Fruit fly (Drosophila melanogaster) whole organism, embryonic: Measurements from ENCODE around the gene sea.

Source experiments
- Ada2b ChIP-seq: fragments of 200-800 bp; sonication (Bioruptor generic); IDR thresholded peaks from 2 replicates; pipeline ENCODE4 v1.3.6; 2022; ENCODE audit warnings: missing biosample characterization, missing genetic modification characterization
- Bgb ChIP-seq: fragments of 200-800 bp; sonication (Bioruptor generic); IDR thresholded peaks from 2 replicates; pipeline ENCODE4 v1.3.6; 2022; ENCODE audit warnings: missing biosample characterization, missing genetic modification characterization; ENCODE audit not compliant: partially characterized antibody
- CG10979 ChIP-seq: fragments of 200-800 bp; sonication (Bioruptor generic); optimal IDR thresholded peaks from 2 replicates; lab custom pipeline; 2018; ENCODE audit warnings: missing biosample characterization, mild to moderate bottlenecking, missing genetic modification characterization, moderate library complexity
- CG11085 ChIP-seq: fragments of 200-800 bp; sonication (Bioruptor generic); IDR thresholded peaks from 2 replicates; pipeline ENCODE4 v1.3.6; 2022; ENCODE audit warnings: missing biosample characterization, missing genetic modification characterization
- CG11696 ChIP-seq: fragments of 200-800 bp; sonication (Bioruptor generic); IDR thresholded peaks from 2 replicates; pipeline ENCODE4 v1.3.6; 2022; ENCODE audit warnings: missing biosample characterization, missing genetic modification characterization
- CG11723 ChIP-seq: fragments of 200-800 bp; sonication (Bioruptor generic); optimal IDR thresholded peaks from 2 replicates; lab custom pipeline; 2017; ENCODE audit warnings: missing biosample characterization, mild to moderate bottlenecking, missing genetic modification characterization
- CG12744 ChIP-seq: fragments of 200-800 bp; sonication (Bioruptor generic); optimal IDR thresholded peaks from 2 replicates; lab custom pipeline; 2016; ENCODE audit warnings: missing biosample characterization, missing genetic modification characterization
- CG14965 ChIP-seq: fragments of 200-800 bp; sonication (Bioruptor generic); optimal IDR thresholded peaks from 2 replicates; lab custom pipeline; 2016; ENCODE audit warnings: missing biosample characterization, missing genetic modification characterization, borderline replicate concordance
- CG15479 ChIP-seq: fragments of 200-800 bp; sonication (Bioruptor generic); optimal IDR thresholded peaks from 3 replicates; lab custom pipeline; 2019; ENCODE audit warnings: missing biosample characterization, mild to moderate bottlenecking, missing genetic modification characterization, moderate library complexity
- CG17385 ChIP-seq: fragments of 200-800 bp; sonication (Bioruptor generic); optimal IDR thresholded peaks from 3 replicates; lab custom pipeline; 2018; ENCODE audit warnings: missing biosample characterization, mild to moderate bottlenecking, missing genetic modification characterization
- CG2199 ChIP-seq: fragments of 200-800 bp; sonication (Bioruptor generic); IDR thresholded peaks from 3 replicates; pipeline ENCODE4 v1.3.6; 2022; ENCODE audit warnings: missing biosample characterization, missing genetic modification characterization
- CG31224 ChIP-seq: fragments of 200-800 bp; sonication (Bioruptor generic); IDR thresholded peaks from 2 replicates; pipeline ENCODE4 v1.3.6; 2022; ENCODE audit warnings: missing biosample characterization, missing genetic modification characterization
- CG31441 ChIP-seq: fragments of 200-800 bp; sonication (Bioruptor generic); IDR thresholded peaks from 2 replicates; pipeline ENCODE4 v1.3.6; 2022; ENCODE audit warnings: missing biosample characterization, missing genetic modification characterization
- CG3163 ChIP-seq: fragments of 200-800 bp; sonication (Bioruptor generic); optimal IDR thresholded peaks from 3 replicates; lab custom pipeline; 2016; ENCODE audit warnings: missing biosample characterization, missing genetic modification characterization
- CG6254 ChIP-seq: fragments of 200-800 bp; sonication (Bioruptor generic); optimal IDR thresholded peaks from 3 replicates; lab custom pipeline; 2017; ENCODE audit warnings: mild to moderate bottlenecking, missing biosample characterization, missing genetic modification reagents, missing genetic modification characterization
- CG7271 ChIP-seq: fragments of 200-800 bp; sonication (Bioruptor generic); optimal IDR thresholded peaks from 2 replicates; lab custom pipeline; 2018; ENCODE audit warnings: missing biosample characterization, mild to moderate bottlenecking, missing genetic modification characterization, moderate library complexity
- CG8290 ChIP-seq, 3 experiments: fragments of 200-800 bp; sonication (Bioruptor generic); optimal IDR thresholded peaks; 2 replicates each; lab custom pipeline; 2016 to 2019; ENCODE audit warnings: missing biosample characterization in 3 of 3, missing genetic modification characterization in 3 of 3, mild to moderate bottlenecking in 2 of 3, moderate library complexity in 1 of 3
- CG8478 ChIP-seq: fragments of >200 bp; optimal IDR thresholded peaks from 2 replicates; lab custom pipeline; 2018
- CG8924 ChIP-seq: fragments of 200-800 bp; optimal IDR thresholded peaks from 3 replicates; lab custom pipeline; 2019; ENCODE audit warnings: missing biosample characterization, mild to moderate bottlenecking, missing genetic modification characterization, moderate library complexity
- Doc2 ChIP-seq: fragments of 200-800 bp; sonication (Bioruptor generic); IDR thresholded peaks from 2 replicates; pipeline ENCODE4 v1.3.6; 2022; ENCODE audit warnings: missing biosample characterization, missing genetic modification characterization
- Hr39 ChIP-seq: fragments of >200 bp; optimal IDR thresholded peaks from 2 replicates; lab custom pipeline; 2017
- Hr51 ChIP-seq, 2 experiments: fragments of 200-800 bp; sonication (Bioruptor generic); optimal IDR thresholded peaks; 2 replicates in 1 of 2; 3 replicates in 1 of 2; lab custom pipeline; 2016 to 2018; ENCODE audit warnings: missing biosample characterization in 2 of 2, missing genetic modification characterization in 2 of 2, mild to moderate bottlenecking in 1 of 2, moderate library complexity in 1 of 2
- Hsf ChIP-seq: fragments of 200-800 bp; sonication (Bioruptor generic); optimal IDR thresholded peaks from 3 replicates; lab custom pipeline; 2016; ENCODE audit warnings: missing biosample characterization, missing genetic modification characterization
- Lpt ChIP-seq: fragments of >200 bp; optimal IDR thresholded peaks from 2 replicates; lab custom pipeline; 2018; ENCODE audit warnings: missing biosample characterization, missing genetic modification characterization
- MBD-R2 ChIP-seq: fragments of 200-800 bp; sonication (Bioruptor generic); IDR thresholded peaks from 2 replicates; pipeline ENCODE4 v1.3.6; 2022; ENCODE audit warnings: missing biosample characterization, missing genetic modification characterization
- MESR4 ChIP-seq: fragments of 200-800 bp; sonication (Bioruptor generic); optimal IDR thresholded peaks from 2 replicates; lab custom pipeline; 2018; ENCODE audit warnings: missing biosample characterization, mild to moderate bottlenecking, missing genetic modification characterization, moderate library complexity
- Meics ChIP-seq: fragments of 200-800 bp; sonication (Bioruptor generic); optimal IDR thresholded peaks from 2 replicates; lab custom pipeline; 2017; ENCODE audit warnings: missing biosample characterization, mild to moderate bottlenecking, missing genetic modification characterization
- Sry-β ChIP-seq: fragments of 200-800 bp; sonication (Bioruptor generic); optimal IDR thresholded peaks from 2 replicates; lab custom pipeline; 2018; ENCODE audit warnings: missing biosample characterization, mild to moderate bottlenecking, missing genetic modification characterization, moderate library complexity
- Stat92E ChIP-seq, 3 experiments: fragments of >200 bp in 2 of 3; fragments of 200-800 bp in 1 of 3; sonication (Bioruptor generic) in 1 of 3; optimal IDR thresholded peaks; 2 replicates each; lab custom pipeline; 2017 to 2019; ENCODE audit warnings: missing biosample characterization in 3 of 3, missing genetic modification characterization in 3 of 3, mild to moderate bottlenecking in 1 of 3, moderate library complexity in 1 of 3
- ac ChIP-seq: fragments of 200-800 bp; sonication (Bioruptor generic); optimal IDR thresholded peaks from 3 replicates; lab custom pipeline; 2017; ENCODE audit warnings: missing biosample characterization, mild to moderate bottlenecking, missing genetic modification characterization
- ase ChIP-seq: fragments of 200-800 bp; sonication (Bioruptor generic); IDR thresholded peaks from 3 replicates; pipeline ENCODE4 v1.3.6; 2022; ENCODE audit warnings: missing biosample characterization, missing genetic modification characterization
- br ChIP-seq: fragments of >200 bp; optimal IDR thresholded peaks from 2 replicates; lab custom pipeline; 2017
- bsh ChIP-seq, 2 experiments: fragments of 200-800 bp; sonication (Bioruptor generic); optimal IDR thresholded peaks; 2 replicates each; lab custom pipeline; 2017 to 2018; ENCODE audit warnings: mild to moderate bottlenecking in 2 of 2, missing biosample characterization in 2 of 2, missing genetic modification characterization in 2 of 2, moderate library complexity in 1 of 2
- emc ChIP-seq: fragments of 200-800 bp; sonication (Bioruptor generic); optimal IDR thresholded peaks from 2 replicates; lab custom pipeline; 2016; ENCODE audit warnings: missing biosample characterization, missing genetic modification characterization
- ems ChIP-seq: fragments of 200-800 bp; sonication (Bioruptor generic); optimal IDR thresholded peaks from 3 replicates; lab custom pipeline; 2016; ENCODE audit warnings: missing biosample characterization, missing genetic modification characterization
- ind ChIP-seq: fragments of 200-800 bp; sonication (Bioruptor generic); optimal IDR thresholded peaks from 3 replicates; lab custom pipeline; 2016; ENCODE audit warnings: missing biosample characterization, missing genetic modification characterization
- klu ChIP-seq: fragments of 200-800 bp; sonication (Bioruptor generic); IDR thresholded peaks from 2 replicates; pipeline ENCODE4 v1.3.6; 2022; ENCODE audit warnings: missing biosample characterization, missing genetic modification characterization
- maf-S ChIP-seq: fragments of 200-800 bp; sonication (Bioruptor generic); optimal IDR thresholded peaks from 2 replicates; lab custom pipeline; 2016; ENCODE audit warnings: missing biosample characterization, missing genetic modification characterization
- nerfin-2 ChIP-seq: fragments of 200-800 bp; sonication (Bioruptor generic); IDR thresholded peaks from 2 replicates; pipeline ENCODE4 v1.3.6; 2022; ENCODE audit warnings: missing biosample characterization, missing genetic modification characterization; ENCODE audit not compliant: partially characterized antibody
- peb ChIP-seq: fragments of 200-800 bp; sonication (Bioruptor generic); IDR thresholded peaks from 2 replicates; pipeline ENCODE4 v1.3.6; 2022; ENCODE audit warnings: missing biosample characterization, missing genetic modification characterization
- psq ChIP-seq: fragments of 200-800 bp; sonication (Bioruptor generic); optimal IDR thresholded peaks from 2 replicates; lab custom pipeline; 2017; ENCODE audit warnings: missing biosample characterization, missing genetic modification characterization
- rib ChIP-seq: fragments of 200-800 bp; sonication (Bioruptor generic); IDR thresholded peaks from 2 replicates; pipeline ENCODE4 v1.3.6; 2022; ENCODE audit warnings: missing biosample characterization, missing genetic modification characterization
- scrt ChIP-seq: fragments of 200-800 bp; sonication (Bioruptor generic); optimal IDR thresholded peaks from 2 replicates; lab custom pipeline; 2018; ENCODE audit warnings: missing biosample characterization, mild to moderate bottlenecking, missing genetic modification characterization, moderate library complexity
- sd ChIP-seq: fragments of 200-800 bp; sonication (Bioruptor generic); optimal IDR thresholded peaks from 3 replicates; lab custom pipeline; 2018; ENCODE audit warnings: missing biosample characterization, mild to moderate bottlenecking, missing genetic modification characterization, moderate library complexity
- sens ChIP-seq: fragments of 200-800 bp; sonication (Bioruptor generic); peaks from one replicate; lab custom pipeline; 2016; ENCODE audit warnings: missing biosample characterization, missing genetic modification characterization
- tgo ChIP-seq: fragments of 200-800 bp; sonication (Bioruptor generic); IDR thresholded peaks from 3 replicates; pipeline ENCODE4 v1.3.6; 2022; ENCODE audit warnings: missing biosample characterization, missing genetic modification characterization
- toy ChIP-seq: fragments of 200-800 bp; sonication (Bioruptor generic); IDR thresholded peaks from 2 replicates; pipeline ENCODE4 v1.3.6; 2022; ENCODE audit warnings: missing biosample characterization, missing genetic modification characterization
- zfh1 ChIP-seq: fragments of 200-800 bp; sonication (Bioruptor generic); IDR thresholded peaks from 3 replicates; pipeline ENCODE4 v1.3.6; 2022; ENCODE audit warnings: missing biosample characterization, missing genetic modification characterization
- zfh2 ChIP-seq: fragments of 200-800 bp; sonication (Bioruptor generic); optimal IDR thresholded peaks from 2 replicates; lab custom pipeline; 2016; ENCODE audit warnings: missing biosample characterization, missing genetic modification characterization

The sea gene

dm6 chr3R:11562326-11563109 lies 4.3 kb downstream of the sea start (continued):
- TF ChIP-seq Stat92E (GFP tag; optimal IDR thresholded peaks at IDR 0.05; lab: Kevin White, UChicago) (peak in 1 of 3 experiments; percentile 67), bsh (GFP tag; optimal IDR thresholded peaks at IDR 0.05; lab: Kevin White, UChicago) (peak; percentile 80 to 89), Hr51 (GFP tag; optimal IDR thresholded peaks at IDR 0.05; lab: Kevin White, UChicago) (peak; percentile 83 to 87), MESR4 (GFP tag; lab: Kevin White, UChicago) (no peak), zfh1 (GFP tag; lab: Robert Waterston, UW) (peak; percentile 95), Doc2 (GFP tag; lab: Robert Waterston, UW) (peak; percentile 77; the same call in 1 of the 2 replicates), tgo (GFP tag; lab: Robert Waterston, UW) (peak; percentile 94), CG2199 (GFP tag; lab: Robert Waterston, UW) (peak; percentile 90), MBD-R2 (peak; percentile 89), Ada2b (GFP tag; lab: Robert Waterston, UW) (peak; percentile 92), Lpt (GFP tag; lab: Kevin White, UChicago) (no peak), sens (peak; percentile 99), br (lab: Kevin White, UChicago) (no peak), ind (GFP tag; lab: Kevin White, UChicago) (peak; percentile 95), psq (GFP tag; lab: Kevin White, UChicago) (peak; percentile 56), Sry-β (GFP tag; lab: Kevin White, UChicago) (peak; percentile 51), CG11696 (peak; percentile 92), CG17385 (GFP tag; lab: Kevin White, UChicago) (peak; percentile 85), ems (GFP tag; lab: Kevin White, UChicago) (peak; percentile 94), CG15479 (no peak), maf-S (GFP tag; lab: Kevin White, UChicago) (peak; percentile 83), Hr39 (lab: Kevin White, UChicago) (no peak), Bgb (GFP tag; lab: Robert Waterston, UW) (no peak; the same call in 1 of the 2 replicates), CG14965 (GFP tag; lab: Kevin White, UChicago) (peak; percentile 68), CG7271 (tag; lab: Kevin White, UChicago) (peak; percentile 30), CG6254 (peak; percentile 72), CG11085 (GFP tag; lab: Robert Waterston, UW) (peak; percentile 86), klu (GFP tag; lab: Robert Waterston, UW) (peak; percentile 89), CG31224 (peak; percentile 86), Hsf (GFP tag; lab: Kevin White, UChicago) (peak; percentile 89), ase (GFP tag; lab: Robert Waterston, UW) (peak; percentile 84; the same call in 2 of the 3 replicates), zfh2 (peak; percentile 90), Meics (GFP tag; lab: Kevin White, UChicago) (peak; percentile 96), sd (peak; percentile 94), rib (peak; percentile 92), CG31441 (GFP tag; lab: Robert Waterston, UW) (peak; percentile 91), peb (GFP tag; lab: Robert Waterston, UW) (peak; percentile 89), CG3163 (GFP tag; lab: Kevin White, UChicago) (peak; percentile 70), CG11723 (peak; percentile 75), CG8290 (GFP tag; optimal IDR thresholded peaks at IDR 0.05; lab: Kevin White, UChicago) (peak; percentile 87), CG8290 (tag; optimal IDR thresholded peaks at IDR 0.05; lab: Kevin White, UChicago) (peak in 1 of 2 experiments; percentile 97), toy (GFP tag; lab: Robert Waterston, UW) (peak; percentile 81), CG10979 (tag; lab: Kevin White, UChicago) (peak; percentile 91), nerfin-2 (0 out of 2 replicates have a peak, but pooled peaks have one; percentile 38), emc (GFP tag; lab: Kevin White, UChicago) (peak; percentile 82), CG12744 (GFP tag; lab: Kevin White, UChicago) (peak; percentile 79), scrt (GFP tag; lab: Kevin White, UChicago) (peak; percentile 89), CG8924 (tag; lab: Kevin White, UChicago) (peak; percentile 89), CG8478 (no peak), ac (peak; percentile 23)
